Fruit fly (Drosophila melanogaster): ENCODE measurements around the gene CG12355.

CG12355 gene

dm6 chr3L:15530638-15531225, 35.4 kb upstream of the CG12355 start (continued):
- TF ChIP-seq Atf6 (GFP tag; IDR thresholded peaks at IDR 0.05): no peak
- peak in 1 of 2 experiments; percentile 34 for TF ChIP-seq bsh (GFP tag; optimal IDR thresholded peaks at IDR 0.05)
- peak; percentile 19 for TF ChIP-seq CG17568 (GFP tag; optimal IDR thresholded peaks at IDR 0.05)
- TF ChIP-seq Dref (GFP tag; IDR thresholded peaks at IDR 0.05): no peak
- TF ChIP-seq tin (GFP tag; optimal IDR thresholded peaks at IDR 0.05): no peak
- no peak for TF ChIP-seq B-H1 (GFP tag; IDR thresholded peaks at IDR 0.05)
- no peak for TF ChIP-seq phol (tag; optimal IDR thresholded peaks at IDR 0.05)
- no peak for TF ChIP-seq row (GFP tag; IDR thresholded peaks at IDR 0.05)
- no peak for TF ChIP-seq CG42726 (GFP tag; IDR thresholded peaks at IDR 0.05; ENCODE audit: partially characterized antibody)
- no peak for TF ChIP-seq CG8359 (GFP tag; optimal IDR thresholded peaks at IDR 0.05; ENCODE audit: borderline replicate concordance)
- TF ChIP-seq gro (GFP tag; optimal IDR thresholded peaks at IDR 0.05): no peak
- peak; percentile 43; the same call in 1 of the 3 replicates for TF ChIP-seq ci (GFP tag; IDR thresholded peaks at IDR 0.05)
- no peak for TF ChIP-seq btn (GFP tag; optimal IDR thresholded peaks at IDR 0.05)
- TF ChIP-seq ab (GFP tag; optimal IDR thresholded peaks at IDR 0.05): no peak
- no peak for TF ChIP-seq unc-4 (GFP tag; IDR thresholded peaks at IDR 0.05; ENCODE audit: partially characterized antibody)
- TF ChIP-seq Sry-β (GFP tag; optimal IDR thresholded peaks at IDR 0.05): peak; percentile 3
- no peak for TF ChIP-seq CG17612 (GFP tag; IDR thresholded peaks at IDR 0.05)
- no peak for TF ChIP-seq Ssrp (tag; optimal IDR thresholded peaks at IDR 0.05)
- TF ChIP-seq CG13775 (GFP tag; optimal IDR thresholded peaks at IDR 0.05): no peak
- TF ChIP-seq CG14710 (tag; optimal IDR thresholded peaks at IDR 0.05): peak; percentile 28
- no peak for TF ChIP-seq Oaz (GFP tag; IDR thresholded peaks at IDR 0.05)
- no peak for TF ChIP-seq CG8478 (optimal IDR thresholded peaks at IDR 0.05)
- TF ChIP-seq lbe (GFP tag; optimal IDR thresholded peaks at IDR 0.05): peak; percentile 12
- peak; percentile 57 for TF ChIP-seq CG33557 (GFP tag; optimal IDR thresholded peaks at IDR 0.05)
- TF ChIP-seq CG18262 (tag; optimal IDR thresholded peaks at IDR 0.05): no peak
- peak; percentile 54 for TF ChIP-seq CG8281 (tag; optimal IDR thresholded peaks at IDR 0.05)
- no peak for TF ChIP-seq Dip3 (GFP tag; optimal IDR thresholded peaks at IDR 0.05)
- peak; percentile 28 for TF ChIP-seq CG1603 (tag; optimal IDR thresholded peaks at IDR 0.05)
- TF ChIP-seq sens (GFP tag): peak; percentile 75
- TF ChIP-seq insv (GFP tag; optimal IDR thresholded peaks at IDR 0.05): no peak
- no peak for TF ChIP-seq Max (GFP tag; optimal IDR thresholded peaks at IDR 0.05)
- no peak for TF ChIP-seq CkIIα-i1 (GFP tag; IDR thresholded peaks at IDR 0.05)
- peak; percentile 31 for TF ChIP-seq CG6813 (GFP tag; optimal IDR thresholded peaks at IDR 0.05)
- no peak for TF ChIP-seq Usf (GFP tag; optimal IDR thresholded peaks at IDR 0.05)
- no peak for TF ChIP-seq emc (GFP tag; optimal IDR thresholded peaks at IDR 0.05)
- TF ChIP-seq CG3065 (GFP tag; optimal IDR thresholded peaks at IDR 0.05): no peak
- TF ChIP-seq CG11723 (GFP tag; optimal IDR thresholded peaks at IDR 0.05): peak; percentile 39
- peak; percentile 37 for TF ChIP-seq CG2678 (tag; optimal IDR thresholded peaks at IDR 0.05)
- no peak for TF ChIP-seq CG4820 (GFP tag; optimal IDR thresholded peaks at IDR 0.05)
- TF ChIP-seq gsb (GFP tag; IDR thresholded peaks at IDR 0.05): no peak
- no peak for TF ChIP-seq CG10431 (GFP tag; optimal IDR thresholded peaks at IDR 0.05)
- peak; percentile 76 for TF ChIP-seq kni (GFP tag; optimal IDR thresholded peaks at IDR 0.05)
- peak; percentile 35 for TF ChIP-seq CG12299 (tag; optimal IDR thresholded peaks at IDR 0.05)
- TF ChIP-seq CG17829 (tag; optimal IDR thresholded peaks at IDR 0.05): no peak
- peak; percentile 23 for TF ChIP-seq CG3407 (GFP tag; optimal IDR thresholded peaks at IDR 0.05)
- no peak for TF ChIP-seq danr (GFP tag; IDR thresholded peaks at IDR 0.05)
- TF ChIP-seq pb (GFP tag; optimal IDR thresholded peaks at IDR 0.05): no peak
- peak; percentile 66 for TF ChIP-seq chm (GFP tag; IDR thresholded peaks at IDR 0.05)
- TF ChIP-seq CG5180 (GFP tag; optimal IDR thresholded peaks at IDR 0.05): peak; percentile 33
- TF ChIP-seq CG8924 (tag; optimal IDR thresholded peaks at IDR 0.05): peak; percentile 3
- peak; percentile 24 for TF ChIP-seq lab (GFP tag; optimal IDR thresholded peaks at IDR 0.05)
